Worm (Caenorhabditis elegans) whole organism, L4/young adult: ENCODE measurements around the gene Y69H2.3.

Experiments used
- W03F9.2 ChIP-seq: fragments of 150-350 bp; optimal IDR thresholded peaks from 2 replicates; lab custom pipeline; 2014; ENCODE audit warnings: missing biosample characterization, missing genetic modification characterization
- him-1 ChIP-seq: sonication (generic microtip); optimal IDR thresholded peaks from 2 replicates; lab custom pipeline; 2016; ENCODE audit warnings: missing genotype, missing genetic modification reagents, missing genetic modification characterization, missing compliant biosample characterization

DNA sequence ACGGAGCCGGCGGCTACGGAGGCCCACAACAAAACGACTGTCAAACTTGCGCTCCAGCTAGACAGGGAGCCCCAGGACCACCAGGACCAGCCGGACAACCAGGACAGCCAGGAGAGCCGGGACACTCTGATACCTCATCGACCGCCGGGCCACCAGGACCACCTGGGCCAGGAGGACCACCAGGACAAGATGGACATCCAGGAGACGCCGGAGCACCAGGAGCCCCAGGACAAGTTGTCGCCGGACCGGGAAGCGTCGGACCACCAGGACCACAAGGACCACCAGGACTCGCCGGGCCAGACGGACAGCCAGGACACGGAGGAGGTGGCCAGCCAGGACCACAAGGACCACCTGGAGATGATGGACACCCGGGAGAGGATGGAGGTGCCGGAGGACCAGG, 24.9 kb downstream of the Y69H2.3 start:
- TF ChIP-seq him-1 (tag; lab: Kevin White, UChicago) = no peak
- TF ChIP-seq W03F9.2 (tag; lab: Kevin White, UChicago) = no peak
